Fruit fly (Drosophila melanogaster) whole organism, prepupa: ENCODE results near the gene Tmx3.

Source experiments
- Blimp-1 ChIP-seq: fragments of 200-800 bp; sonication (Bioruptor generic); optimal IDR thresholded peaks from 3 replicates; lab custom pipeline; 2017; ENCODE audit warnings: missing biosample characterization, missing genetic modification characterization, mild to moderate bottlenecking, moderate library complexity, missing genetic modification reagents
- CG16779 ChIP-seq: fragments of 200-800 bp; sonication (Bioruptor generic); optimal IDR thresholded peaks from 3 replicates; lab custom pipeline; 2017; ENCODE audit warnings: missing biosample characterization, mild to moderate bottlenecking, missing genetic modification characterization
- CG6792 ChIP-seq: fragments of 200-800 bp; sonication (Bioruptor generic); optimal IDR thresholded peaks from 3 replicates; lab custom pipeline; 2016; ENCODE audit warnings: missing biosample characterization, missing genetic modification characterization
- CG6854 ChIP-seq: fragments of 200-800 bp; sonication (Bioruptor generic); optimal IDR thresholded peaks from 2 replicates; lab custom pipeline; 2017; ENCODE audit warnings: missing biosample characterization, mild to moderate bottlenecking, missing genetic modification characterization
- CG8119 ChIP-seq: fragments of 200-800 bp; sonication (Bioruptor generic); IDR thresholded peaks from 3 replicates; pipeline ENCODE4 v1.3.6; 2022; ENCODE audit warnings: missing biosample characterization, missing genetic modification characterization
- CG8319 ChIP-seq: fragments of 200-800 bp; sonication (Bioruptor generic); optimal IDR thresholded peaks from 3 replicates; lab custom pipeline; 2016; ENCODE audit warnings: missing biosample characterization, missing genetic modification characterization
- Eip93F ChIP-seq: fragments of 200-800 bp; sonication (Bioruptor generic); optimal IDR thresholded peaks from 2 replicates; lab custom pipeline; 2016; ENCODE audit warnings: missing biosample characterization, mild to moderate bottlenecking, missing genetic modification characterization
- Ets21C ChIP-seq: fragments of 200-800 bp; sonication (Bioruptor generic); optimal IDR thresholded peaks from 3 replicates; lab custom pipeline; 2016; ENCODE audit warnings: missing biosample characterization, missing genetic modification characterization
- Ets96B ChIP-seq: fragments of 200-800 bp; optimal IDR thresholded peaks from 2 replicates; lab custom pipeline; 2019; ENCODE audit warnings: missing biosample characterization, mild to moderate bottlenecking, missing genetic modification characterization, moderate library complexity
- OdsH ChIP-seq: fragments of 200-800 bp; sonication (Bioruptor generic); optimal IDR thresholded peaks from 3 replicates; lab custom pipeline; 2016; ENCODE audit warnings: missing biosample characterization, missing genetic modification characterization
- Sox102F ChIP-seq: fragments of 200-800 bp; sonication (Bioruptor generic); optimal IDR thresholded peaks from 2 replicates; lab custom pipeline; 2016; ENCODE audit warnings: missing biosample characterization, mild to moderate bottlenecking, missing genetic modification characterization
- acj6 ChIP-seq: fragments of 200-800 bp; sonication (Bioruptor generic); optimal IDR thresholded peaks from 3 replicates; lab custom pipeline; 2016; ENCODE audit warnings: missing biosample characterization, missing genetic modification characterization
- net ChIP-seq: fragments of 200-800 bp; sonication (Bioruptor generic); optimal IDR thresholded peaks from 3 replicates; lab custom pipeline; 2016; ENCODE audit warnings: missing biosample characterization, missing genetic modification characterization
- svp ChIP-seq: fragments of 200-800 bp; sonication (Bioruptor generic); peaks from one replicate; lab custom pipeline; 2016; ENCODE audit warnings: missing biosample characterization, missing genetic modification characterization

DNA sequence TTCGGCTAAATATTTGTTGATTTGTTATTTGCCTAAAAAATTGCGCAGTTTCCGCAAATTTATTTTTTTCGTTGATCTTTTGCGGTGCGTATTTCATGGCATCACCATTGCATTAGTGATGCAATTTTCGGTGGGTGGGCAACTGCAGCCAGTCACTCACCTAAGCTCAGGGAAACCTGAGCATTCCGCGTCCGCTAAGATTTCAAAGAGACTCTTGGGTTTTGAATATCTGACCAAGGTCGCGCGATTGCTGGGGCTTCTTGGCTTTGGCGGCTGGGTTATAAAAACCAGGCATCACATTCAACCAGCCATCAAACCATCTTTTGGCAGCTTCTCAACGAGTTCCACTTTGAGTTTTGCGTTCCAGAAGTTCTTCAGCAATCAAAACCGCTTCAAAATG, 33.5 kb downstream of the Tmx3 start, which contains the start of gene CG13071:
- TF ChIP-seq Eip93F (GFP tag; lab: Kevin White, UChicago) (no peak), svp (GFP tag; lab: Kevin White, UChicago) (no peak), Ets21C (GFP tag; lab: Kevin White, UChicago) (no peak), acj6 (GFP tag; lab: Kevin White, UChicago) (no peak), CG16779 (tag; lab: Kevin White, UChicago) (no peak), net (GFP tag; lab: Kevin White, UChicago) (no peak), Ets96B (tag; lab: Kevin White, UChicago) (no peak), Blimp-1 (GFP tag; lab: Kevin White, UChicago) (no peak), CG6792 (GFP tag; lab: Kevin White, UChicago) (no peak), OdsH (GFP tag; lab: Kevin White, UChicago) (no peak), CG8319 (no peak), CG8119 (GFP tag; lab: Robert Waterston, UW) (no peak), Sox102F (GFP tag; lab: Kevin White, UChicago) (no peak), CG6854 (GFP tag; lab: Kevin White, UChicago) (no peak)
